Worm (Caenorhabditis elegans): ENCODE measurements around the gene dhs-7.

dhs-7 gene

ce11 chrII:7161512-7161911 lies 46.7 kb downstream of the dhs-7 start, which contains the start of gene C27H5.12:
TSS of gene C27H5.12 (minus strand) at chrII:7161612.
- TF ChIP-seq mes-4 (tag; optimal IDR thresholded peaks at IDR 0.05) (no peak), mel-28 (tag; optimal IDR thresholded peaks at IDR 0.05; ENCODE audit: borderline replicate concordance) (no peak), tbx-9 (tag; optimal IDR thresholded peaks at IDR 0.05; ENCODE audit: borderline replicate concordance) (no peak)

DNA sequence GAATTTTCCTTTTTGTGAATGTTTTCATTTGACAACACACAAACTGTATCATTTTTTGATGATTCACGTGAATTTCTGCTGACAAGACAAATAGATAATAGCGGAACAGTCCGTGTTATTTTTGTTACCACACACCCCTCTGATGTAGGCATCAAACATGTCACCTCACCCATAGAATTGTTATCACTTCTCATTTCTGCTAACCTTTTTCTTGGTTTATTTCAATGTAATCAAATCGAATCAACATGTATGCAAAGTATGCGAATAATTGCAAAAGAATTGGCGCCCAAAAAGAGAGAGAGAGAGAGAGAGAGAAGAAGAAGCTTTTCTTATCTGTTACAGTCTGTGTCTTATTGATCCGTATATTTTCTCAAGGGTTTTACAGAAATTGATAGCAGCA lies 50.8 kb downstream of the dhs-7 start:
- TF ChIP-seq hsf-1 (GFP tag; IDR thresholded peaks at IDR 0.05) (no peak), unc-62 (GFP tag; optimal IDR thresholded peaks at IDR 0.05) (peak; percentile 38), repo-1 (tag; optimal IDR thresholded peaks at IDR 0.05) (no peak), nhr-80 (tag; optimal IDR thresholded peaks at IDR 0.05) (peak; percentile 79), ets-4 (GFP tag; optimal IDR thresholded peaks at IDR 0.05) (peak; percentile 10), ekl-4 (GFP tag; IDR thresholded peaks at IDR 0.05) (no peak), snpc-3.4 (tag; optimal IDR thresholded peaks at IDR 0.05) (no peak), lsy-27 (tag; optimal IDR thresholded peaks at IDR 0.05; ENCODE audit: borderline replicate concordance, insufficient read depth) (no peak), F10E7.11 (tag; optimal IDR thresholded peaks at IDR 0.05) (no peak), attf-5 (GFP tag; optimal IDR thresholded peaks at IDR 0.05) (peak; percentile 9), atf-7 (tag; optimal IDR thresholded peaks at IDR 0.05) (peak; percentile 14), ztf-6 (GFP tag; IDR thresholded peaks at IDR 0.05) (no peak)

Measured in whole organism, young adult.